Worm (Caenorhabditis elegans): Measurements from ENCODE around the gene C18H9.1.

The C18H9.1 gene

DNA sequence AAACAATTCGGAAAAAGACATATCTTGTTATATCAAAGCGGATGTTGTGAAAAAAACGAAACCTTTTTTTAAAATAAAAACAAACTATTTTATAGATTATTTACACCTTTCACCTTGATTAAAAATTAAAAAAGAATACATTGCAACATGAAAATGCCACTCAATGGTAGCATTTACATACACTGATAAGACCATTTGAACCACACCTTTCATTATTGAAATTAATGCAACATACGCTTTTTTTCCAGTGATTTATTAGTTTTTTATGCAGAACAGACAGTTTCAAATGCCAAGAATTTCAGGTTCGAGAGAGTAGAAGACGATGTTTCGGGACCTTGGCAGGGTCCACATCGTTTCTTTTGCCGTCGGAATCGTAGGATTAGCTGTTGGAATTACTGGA lies 32.3 kb upstream of the C18H9.1 start, which contains the start of gene T19D12.1:
Gene T19D12.1 (plus strand): TSS at position 301 of the 400 bp plus-strand sequence.
- TF ChIP-seq scrt-1 (GFP tag; IDR thresholded peaks at IDR 0.05) (no peak), tbx-37 (GFP tag; conservative IDR thresholded peaks at IDR 0.05) (no peak), ceh-13 (GFP tag; optimal IDR thresholded peaks at IDR 0.05) (no peak), B0310.2 (tag; optimal IDR thresholded peaks at IDR 0.05) (no peak), sea-1 (GFP tag; conservative IDR thresholded peaks at IDR 0.05) (no peak), hnd-1 (tag; optimal IDR thresholded peaks at IDR 0.05) (no peak), tra-4 (tag; optimal IDR thresholded peaks at IDR 0.05) (no peak), ama-1 (optimal IDR thresholded peaks at IDR 0.05) (no peak), hmbx-1 (tag; optimal IDR thresholded peaks at IDR 0.05) (no peak), tbx-11 (GFP tag; IDR thresholded peaks at IDR 0.05) (no peak), flt-1 (GFP tag; IDR thresholded peaks at IDR 0.05) (no peak), pes-1 (GFP tag; IDR thresholded peaks at IDR 0.05) (no peak), ceh-36 (tag; optimal IDR thresholded peaks at IDR 0.05) (no peak), F13C5.2 (tag; optimal IDR thresholded peaks at IDR 0.05) (no peak), ets-7 (tag; optimal IDR thresholded peaks at IDR 0.05) (no peak), aly-1 (tag; optimal IDR thresholded peaks at IDR 0.05) (no peak), hmg-4 (GFP tag; optimal IDR thresholded peaks at IDR 0.05) (no peak)

DNA sequence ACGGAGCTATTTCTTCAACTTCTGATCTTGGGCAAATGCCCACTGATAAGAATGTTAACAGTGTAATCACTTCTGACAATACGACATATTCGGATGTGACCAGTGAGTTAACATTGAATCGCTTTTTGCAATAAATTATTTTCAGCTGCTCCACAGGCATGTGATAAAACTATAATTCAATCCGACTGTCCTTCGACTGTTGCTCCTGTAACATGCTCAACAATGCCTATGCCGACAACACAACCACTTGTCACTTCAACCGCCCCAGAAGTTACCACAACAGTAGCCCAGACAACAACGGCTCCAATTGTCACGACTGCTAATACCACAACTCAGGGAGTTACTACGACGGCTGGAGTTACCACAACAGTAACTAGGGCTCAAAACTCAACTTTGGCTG lies 31.4 kb upstream of the C18H9.1 start:
- TF ChIP-seq B0310.2 (tag; optimal IDR thresholded peaks at IDR 0.05) (no peak), pes-1 (GFP tag; IDR thresholded peaks at IDR 0.05) (no peak), ceh-13 (GFP tag; optimal IDR thresholded peaks at IDR 0.05) (no peak), tbx-37 (GFP tag; conservative IDR thresholded peaks at IDR 0.05) (no peak), ceh-36 (tag; optimal IDR thresholded peaks at IDR 0.05) (no peak), aly-1 (tag; optimal IDR thresholded peaks at IDR 0.05) (no peak), hmbx-1 (tag; optimal IDR thresholded peaks at IDR 0.05) (no peak), ets-7 (tag; optimal IDR thresholded peaks at IDR 0.05) (no peak), tbx-11 (GFP tag; IDR thresholded peaks at IDR 0.05) (no peak), scrt-1 (GFP tag; IDR thresholded peaks at IDR 0.05) (no peak), sea-1 (GFP tag; conservative IDR thresholded peaks at IDR 0.05) (no peak), hnd-1 (tag; optimal IDR thresholded peaks at IDR 0.05) (no peak), ama-1 (optimal IDR thresholded peaks at IDR 0.05) (no peak), hmg-4 (GFP tag; optimal IDR thresholded peaks at IDR 0.05) (no peak), tra-4 (tag; optimal IDR thresholded peaks at IDR 0.05) (no peak), flt-1 (GFP tag; IDR thresholded peaks at IDR 0.05) (no peak)

DNA sequence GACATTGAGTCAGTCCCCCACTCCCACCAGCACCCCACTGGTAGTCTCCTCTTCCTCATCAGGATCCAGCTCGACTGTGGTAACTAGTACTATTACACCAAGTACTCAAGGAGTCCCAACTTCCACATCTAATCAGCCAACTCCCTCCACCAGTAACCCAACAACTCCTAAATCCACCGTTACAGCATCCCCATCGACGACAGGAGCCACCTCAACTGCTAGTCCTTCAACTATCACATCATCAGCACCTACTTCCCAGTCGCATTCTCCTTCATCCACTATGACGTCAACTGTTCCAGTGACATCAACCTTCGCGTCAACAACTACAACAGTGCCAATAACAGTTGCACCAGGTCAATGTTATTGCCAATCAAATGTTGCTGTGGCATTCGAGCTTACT lies 30.4 kb upstream of the C18H9.1 start:
- TF ChIP-seq ets-7 (tag; optimal IDR thresholded peaks at IDR 0.05) (no peak), tra-4 (tag; optimal IDR thresholded peaks at IDR 0.05) (no peak), ama-1 (optimal IDR thresholded peaks at IDR 0.05) (no peak), flt-1 (GFP tag; IDR thresholded peaks at IDR 0.05) (no peak), tbx-11 (GFP tag; IDR thresholded peaks at IDR 0.05) (no peak), pes-1 (GFP tag; IDR thresholded peaks at IDR 0.05) (no peak), hnd-1 (tag; optimal IDR thresholded peaks at IDR 0.05) (no peak), ceh-13 (GFP tag; optimal IDR thresholded peaks at IDR 0.05) (no peak), sea-1 (GFP tag; conservative IDR thresholded peaks at IDR 0.05) (no peak), tbx-37 (GFP tag; conservative IDR thresholded peaks at IDR 0.05) (no peak), aly-1 (tag; optimal IDR thresholded peaks at IDR 0.05) (no peak), hmg-4 (GFP tag; optimal IDR thresholded peaks at IDR 0.05) (no peak), scrt-1 (GFP tag; IDR thresholded peaks at IDR 0.05) (no peak)

DNA sequence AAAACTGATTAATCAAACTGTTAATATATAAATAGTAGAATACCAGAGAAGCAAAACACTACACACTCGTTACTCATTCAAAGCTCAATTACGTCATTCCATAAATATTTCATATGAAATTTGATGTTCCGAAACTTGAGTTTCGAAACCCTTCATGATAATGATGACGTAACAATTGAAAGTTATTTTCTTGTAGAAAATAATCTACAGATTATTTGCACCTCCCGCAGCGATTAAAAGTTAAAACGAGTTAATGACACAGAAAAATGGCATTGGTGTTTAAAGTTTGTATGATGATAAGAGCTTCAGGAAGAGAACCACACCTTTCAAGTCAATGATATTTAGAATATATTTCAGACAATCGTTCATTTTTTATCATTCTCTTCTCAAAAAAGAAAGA lies 25.0 kb upstream of the C18H9.1 start, which contains the start of gene H43E16.1:
Gene H43E16.1 (plus strand): TSS at position 375 of the 400 bp plus-strand sequence.
- TF ChIP-seq hmbx-1 (tag; optimal IDR thresholded peaks at IDR 0.05) (no peak), ama-1 (optimal IDR thresholded peaks at IDR 0.05) (no peak), ceh-13 (GFP tag; optimal IDR thresholded peaks at IDR 0.05) (no peak), tra-4 (tag; optimal IDR thresholded peaks at IDR 0.05) (no peak), hmg-4 (GFP tag; optimal IDR thresholded peaks at IDR 0.05) (no peak), B0310.2 (tag; optimal IDR thresholded peaks at IDR 0.05) (no peak), hnd-1 (tag; optimal IDR thresholded peaks at IDR 0.05) (no peak), scrt-1 (GFP tag; IDR thresholded peaks at IDR 0.05) (no peak), sea-1 (GFP tag; conservative IDR thresholded peaks at IDR 0.05) (no peak), F13C5.2 (tag; optimal IDR thresholded peaks at IDR 0.05) (no peak), tbx-37 (GFP tag; conservative IDR thresholded peaks at IDR 0.05) (no peak), aly-1 (tag; optimal IDR thresholded peaks at IDR 0.05) (no peak), tbx-11 (GFP tag; IDR thresholded peaks at IDR 0.05) (no peak), ceh-36 (tag; optimal IDR thresholded peaks at IDR 0.05) (no peak), pes-1 (GFP tag; IDR thresholded peaks at IDR 0.05) (no peak), flt-1 (GFP tag; IDR thresholded peaks at IDR 0.05) (no peak), ets-7 (tag; optimal IDR thresholded peaks at IDR 0.05) (no peak)

DNA sequence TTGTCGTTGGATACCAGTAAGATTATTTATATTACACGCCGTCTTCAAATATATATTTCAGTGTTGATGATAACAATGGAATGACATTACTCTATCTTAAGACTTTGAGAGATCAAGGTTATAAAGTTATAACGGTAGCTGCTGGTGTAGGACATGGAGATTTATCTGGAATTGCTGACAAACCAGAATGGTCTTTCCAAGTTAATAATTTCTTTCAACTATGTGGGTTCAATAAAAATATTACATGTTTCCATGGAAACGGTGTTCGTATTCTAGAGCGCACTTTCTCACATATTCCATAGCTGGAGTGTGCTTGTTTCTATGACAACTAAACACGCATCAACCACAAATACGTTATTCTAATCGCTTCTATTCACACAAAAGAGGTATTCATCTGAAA lies 19.2 kb upstream of the C18H9.1 start, which contains the start of gene ift-74:
Gene ift-74 (plus strand): TSS at position 301 of the 400 bp plus-strand sequence.
- TF ChIP-seq tbx-37 (GFP tag; conservative IDR thresholded peaks at IDR 0.05) (no peak), pes-1 (GFP tag; IDR thresholded peaks at IDR 0.05) (no peak), ets-7 (tag; optimal IDR thresholded peaks at IDR 0.05) (no peak), flt-1 (GFP tag; IDR thresholded peaks at IDR 0.05) (no peak), F13C5.2 (tag; optimal IDR thresholded peaks at IDR 0.05) (no peak), sea-1 (GFP tag; conservative IDR thresholded peaks at IDR 0.05) (no peak), ceh-36 (tag; optimal IDR thresholded peaks at IDR 0.05) (no peak), tbx-11 (GFP tag; IDR thresholded peaks at IDR 0.05) (no peak), scrt-1 (GFP tag; IDR thresholded peaks at IDR 0.05) (no peak), tra-4 (tag; optimal IDR thresholded peaks at IDR 0.05) (no peak)

DNA sequence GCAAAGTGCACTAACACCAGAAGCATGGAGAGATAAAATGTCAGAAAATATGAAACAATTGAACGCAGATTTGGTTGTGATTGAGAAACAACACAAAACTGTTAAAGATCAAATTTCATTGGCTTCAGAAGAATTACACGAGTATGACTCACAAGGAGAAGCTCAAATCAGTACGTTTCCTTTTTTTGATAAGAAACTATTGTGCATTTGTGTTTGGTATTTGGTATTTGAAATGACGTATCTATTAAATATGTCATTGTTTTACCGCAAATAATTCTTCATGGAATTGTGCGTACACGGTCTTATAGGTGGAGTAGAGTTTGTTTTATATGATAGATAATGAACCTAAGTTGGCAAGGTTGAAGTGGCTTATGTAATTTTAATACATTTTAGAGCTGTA lies 17.4 kb upstream of the C18H9.1 start:
- TF ChIP-seq ceh-13 (GFP tag; optimal IDR thresholded peaks at IDR 0.05): no peak
- no peak for TF ChIP-seq ama-1 (optimal IDR thresholded peaks at IDR 0.05)
- no peak for TF ChIP-seq hmg-4 (GFP tag; optimal IDR thresholded peaks at IDR 0.05)
- TF ChIP-seq hmbx-1 (tag; optimal IDR thresholded peaks at IDR 0.05): no peak
- TF ChIP-seq pes-1 (GFP tag; IDR thresholded peaks at IDR 0.05): no peak
- TF ChIP-seq hnd-1 (tag; optimal IDR thresholded peaks at IDR 0.05): no peak
- no peak for TF ChIP-seq tbx-37 (GFP tag; conservative IDR thresholded peaks at IDR 0.05)
- TF ChIP-seq B0310.2 (tag; optimal IDR thresholded peaks at IDR 0.05): no peak

DNA sequence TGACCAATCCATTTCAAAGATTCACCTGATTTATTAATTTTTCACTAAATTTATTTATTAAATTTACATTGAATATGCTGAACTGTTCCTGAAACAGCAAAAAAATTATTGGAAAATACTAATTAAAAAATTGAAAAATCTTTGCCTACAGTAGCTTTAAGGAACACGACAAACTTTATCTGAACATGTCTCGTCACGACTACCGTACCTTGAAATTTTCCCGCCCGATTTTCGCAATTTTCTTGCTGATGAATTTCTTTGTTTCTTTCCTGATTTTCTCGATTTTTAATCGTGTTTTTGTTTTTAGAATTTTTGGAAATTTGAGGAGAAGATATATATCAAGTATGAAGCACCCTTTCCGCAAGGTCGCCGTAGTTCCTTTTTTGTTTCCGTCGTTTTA lies 16.0 kb upstream of the C18H9.1 start:
- TF ChIP-seq ceh-36 (tag; optimal IDR thresholded peaks at IDR 0.05) (no peak), pes-1 (GFP tag; IDR thresholded peaks at IDR 0.05) (no peak), scrt-1 (GFP tag; IDR thresholded peaks at IDR 0.05) (no peak), hnd-1 (tag; optimal IDR thresholded peaks at IDR 0.05) (no peak), ama-1 (optimal IDR thresholded peaks at IDR 0.05) (no peak), ceh-13 (GFP tag; optimal IDR thresholded peaks at IDR 0.05) (no peak), tbx-11 (GFP tag; IDR thresholded peaks at IDR 0.05) (no peak), tbx-37 (GFP tag; conservative IDR thresholded peaks at IDR 0.05) (no peak), aly-1 (tag; optimal IDR thresholded peaks at IDR 0.05) (no peak), hmbx-1 (tag; optimal IDR thresholded peaks at IDR 0.05) (no peak), sea-1 (GFP tag; conservative IDR thresholded peaks at IDR 0.05) (no peak)

All from whole organism, early embryonic.